Fruit fly (Drosophila melanogaster): ENCODE measurements around the gene prt.

dm6 chr3R:23714852-23715251 is 16.0 kb upstream of the prt start:
- TF ChIP-seq psq (optimal IDR thresholded peaks at IDR 0.05) (no peak), usp (GFP tag; optimal IDR thresholded peaks at IDR 0.05) (no peak), Dll (optimal IDR thresholded peaks at IDR 0.05) (no peak), EcR (GFP tag; optimal IDR thresholded peaks at IDR 0.05) (no peak), pan (optimal IDR thresholded peaks at IDR 0.05) (no peak), CG8478 (optimal IDR thresholded peaks at IDR 0.05) (no peak)

Measured in whole organism.